Fruit fly (Drosophila melanogaster): ENCODE measurements around the gene CG5555.

The CG5555 gene

dm6 chr3R:19157997-19158396, 22.3 kb downstream of the CG5555 start (continued):
- no peak for TF ChIP-seq Asciz (GFP tag; optimal IDR thresholded peaks at IDR 0.05)
- no peak for TF ChIP-seq CG7556 (GFP tag; optimal IDR thresholded peaks at IDR 0.05)
- TF ChIP-seq usp (GFP tag; optimal IDR thresholded peaks at IDR 0.05): no peak
- no peak for TF ChIP-seq CG8765 (GFP tag; IDR thresholded peaks at IDR 0.05)
- TF ChIP-seq ci (GFP tag; IDR thresholded peaks at IDR 0.05): peak; percentile 49; the same call in 1 of the 3 replicates
- peak; percentile 24 for TF ChIP-seq CG7839 (tag; optimal IDR thresholded peaks at IDR 0.05)
- TF ChIP-seq ewg (GFP tag; optimal IDR thresholded peaks at IDR 0.05): no peak
- no peak for TF ChIP-seq Atf-2 (GFP tag; optimal IDR thresholded peaks at IDR 0.05)
- peak; percentile 9 for TF ChIP-seq CG1233 (GFP tag; optimal IDR thresholded peaks at IDR 0.05)
- peak; percentile 5 for TF ChIP-seq CG13624 (GFP tag; optimal IDR thresholded peaks at IDR 0.05)
- TF ChIP-seq CG10565 (GFP tag; optimal IDR thresholded peaks at IDR 0.05): no peak
- TF ChIP-seq slbo (GFP tag; IDR thresholded peaks at IDR 0.05): peak; percentile 55; the same call in 1 of the 2 replicates
- TF ChIP-seq CG34224 (GFP tag; IDR thresholded peaks at IDR 0.05; ENCODE audit: partially characterized antibody): no peak
- no peak for TF ChIP-seq salm (tag; optimal IDR thresholded peaks at IDR 0.05)
- TF ChIP-seq CG10959 (GFP tag; IDR thresholded peaks at IDR 0.05): no peak
- TF ChIP-seq Elba2 (GFP tag; optimal IDR thresholded peaks at IDR 0.05): no peak
- TF ChIP-seq CG8281 (tag; optimal IDR thresholded peaks at IDR 0.05): no peak
- no peak for TF ChIP-seq Dp (GFP tag; optimal IDR thresholded peaks at IDR 0.05)
- no peak for TF ChIP-seq CG12071 (GFP tag; optimal IDR thresholded peaks at IDR 0.05)
- no peak for TF ChIP-seq ERR (GFP tag; optimal IDR thresholded peaks at IDR 0.05)
- no peak for TF ChIP-seq CG34376 (GFP tag; optimal IDR thresholded peaks at IDR 0.05)
- no peak for TF ChIP-seq H15 (GFP tag; IDR thresholded peaks at IDR 0.05)
- no peak for TF ChIP-seq CG17912 (GFP tag; optimal IDR thresholded peaks at IDR 0.05)
- TF ChIP-seq psq (GFP tag; optimal IDR thresholded peaks at IDR 0.05): no peak
- no peak for TF ChIP-seq disco-r (GFP tag; optimal IDR thresholded peaks at IDR 0.05)
- TF ChIP-seq CG17359 (tag; optimal IDR thresholded peaks at IDR 0.05): no peak
- TF ChIP-seq esg (GFP tag; conservative IDR thresholded peaks at IDR 0.05): peak; percentile 17; the same call in 1 of the 2 replicates
- peak; percentile 24 for TF ChIP-seq CG11504 (tag; optimal IDR thresholded peaks at IDR 0.05)
- TF ChIP-seq CG17186 (GFP tag; optimal IDR thresholded peaks at IDR 0.05): no peak
- no peak for TF ChIP-seq Dbx (GFP tag; IDR thresholded peaks at IDR 0.05)
- TF ChIP-seq bsh (GFP tag; optimal IDR thresholded peaks at IDR 0.05): peak in 1 of 2 experiments; percentile 13
- TF ChIP-seq CG13775 (GFP tag; optimal IDR thresholded peaks at IDR 0.05): no peak
- no peak for TF ChIP-seq CG10543 (GFP tag; optimal IDR thresholded peaks at IDR 0.05)
- TF ChIP-seq gce (GFP tag; IDR thresholded peaks at IDR 0.05): no peak
- TF ChIP-seq jumu (GFP tag; optimal IDR thresholded peaks at IDR 0.05): no peak
- TF ChIP-seq ATbp (GFP tag; optimal IDR thresholded peaks at IDR 0.05): no peak
- TF ChIP-seq TFAM (GFP tag; optimal IDR thresholded peaks at IDR 0.05): no peak
- peak; percentile 1 for TF ChIP-seq HmgZ (tag; optimal IDR thresholded peaks at IDR 0.05)
- no peak for TF ChIP-seq CG32767 (GFP tag; IDR thresholded peaks at IDR 0.05)
- TF ChIP-seq insv (GFP tag; optimal IDR thresholded peaks at IDR 0.05): no peak
- TF ChIP-seq CG15696 (tag; optimal IDR thresholded peaks at IDR 0.05): no peak
- peak; percentile 22 for TF ChIP-seq grau (tag; optimal IDR thresholded peaks at IDR 0.05)
- no peak for TF ChIP-seq Camta (GFP tag; optimal IDR thresholded peaks at IDR 0.05)
- TF ChIP-seq Ada2b (GFP tag; IDR thresholded peaks at IDR 0.05): 0 out of 2 replicates have a peak, but pooled peaks have one; percentile 24
- TF ChIP-seq CG2116 (GFP tag; optimal IDR thresholded peaks at IDR 0.05): no peak
